Worm (Caenorhabditis elegans): ENCODE measurements around the gene nspc-16.

DNA sequence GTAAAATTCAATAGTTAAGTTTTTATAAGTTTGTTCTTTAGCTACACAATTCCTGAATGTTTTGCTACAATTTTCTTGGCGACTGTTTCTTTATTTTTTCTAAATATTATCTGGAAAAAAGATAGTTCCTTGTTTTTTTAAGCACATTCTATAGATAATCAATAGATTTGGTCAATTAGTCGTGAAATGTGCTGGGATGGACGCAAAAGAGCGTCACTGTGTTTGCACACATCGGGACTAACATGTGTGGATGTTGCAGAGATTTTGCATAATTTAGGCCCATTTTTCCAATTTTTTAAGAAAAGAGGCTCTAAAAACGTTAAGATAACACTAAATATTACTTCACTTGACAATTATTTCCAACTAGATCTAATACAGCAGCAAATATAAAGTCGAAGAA is 9.9 kb upstream of the nspc-16 start:
- no peak for TF ChIP-seq F13C5.2 (tag; optimal IDR thresholded peaks at IDR 0.05)
- TF ChIP-seq hmg-4 (GFP tag; optimal IDR thresholded peaks at IDR 0.05) = no peak
- no peak for TF ChIP-seq ceh-13 (GFP tag; optimal IDR thresholded peaks at IDR 0.05)
- no peak for TF ChIP-seq tra-4 (tag; optimal IDR thresholded peaks at IDR 0.05)
- no peak for TF ChIP-seq ama-1 (optimal IDR thresholded peaks at IDR 0.05)
- no peak for TF ChIP-seq flt-1 (GFP tag; IDR thresholded peaks at IDR 0.05)
- no peak for TF ChIP-seq B0310.2 (tag; optimal IDR thresholded peaks at IDR 0.05)
- TF ChIP-seq ets-7 (tag; optimal IDR thresholded peaks at IDR 0.05) = no peak
- no peak for TF ChIP-seq hnd-1 (tag; optimal IDR thresholded peaks at IDR 0.05)
- no peak for TF ChIP-seq sea-1 (GFP tag; conservative IDR thresholded peaks at IDR 0.05)
- TF ChIP-seq pes-1 (GFP tag; IDR thresholded peaks at IDR 0.05) = no peak
- TF ChIP-seq ceh-36 (tag; optimal IDR thresholded peaks at IDR 0.05) = peak; percentile 5
- TF ChIP-seq aly-1 (tag; optimal IDR thresholded peaks at IDR 0.05) = no peak
